Worm (Caenorhabditis elegans): ENCODE measurements around the gene copz-1.

ce11 chrII:10862749-10863656, 9.7 kb upstream of the copz-1 start:
- TF ChIP-seq dao-5 (tag; optimal IDR thresholded peaks at IDR 0.05) = no peak
- no peak for TF ChIP-seq him-1 (tag; optimal IDR thresholded peaks at IDR 0.05)

Data from whole organism, L4/young adult.